Worm (Caenorhabditis elegans): ENCODE data around the gene ndub-5.

ce11 chrII:5735744-5736143 lies 44.6 kb upstream of the ndub-5 start:
- TF ChIP-seq ztf-11 (tag; optimal IDR thresholded peaks at IDR 0.05) (no peak), pha-4 (tag; optimal IDR thresholded peaks at IDR 0.05) (no peak), nhr-237 (tag; optimal IDR thresholded peaks at IDR 0.05) (no peak)
